Fruit fly (Drosophila melanogaster): ENCODE data around the gene CG32647.

CG32647 gene

dm6 chrX:12751786-12752187 lies 33.0 kb downstream of the CG32647 start:
- no peak for TF ChIP-seq dmrt93B (GFP tag; optimal IDR thresholded peaks at IDR 0.05)
- no peak for TF ChIP-seq rgr (GFP tag; optimal IDR thresholded peaks at IDR 0.05)
- peak; percentile 40 for TF ChIP-seq Vsx2 (GFP tag; optimal IDR thresholded peaks at IDR 0.05; ENCODE audit: partially characterized antibody)
- TF ChIP-seq Hr83 (GFP tag; optimal IDR thresholded peaks at IDR 0.05; ENCODE audit: poor library complexity, severe bottlenecking) = peak; percentile 60
- no peak for TF ChIP-seq Hnf4 (GFP tag; optimal IDR thresholded peaks at IDR 0.05)
- TF ChIP-seq Dif (GFP tag; optimal IDR thresholded peaks at IDR 0.05; ENCODE audit: partially characterized antibody) = peak; percentile 30
- TF ChIP-seq dl (GFP tag; optimal IDR thresholded peaks at IDR 0.05; ENCODE audit: insufficient read depth in 1 of 2, partially characterized antibody in 2 of 2) = peak in 1 of 2 experiments; percentile 36

dm6 chrX:12750928-12751631 lies 33.7 kb downstream of the CG32647 start:
- TF ChIP-seq tai (GFP tag; optimal IDR thresholded peaks at IDR 0.05) (peak; percentile 96), Hnf4 (GFP tag; optimal IDR thresholded peaks at IDR 0.05) (peak; percentile 99), CrebA (GFP tag; optimal IDR thresholded peaks at IDR 0.05; ENCODE audit: borderline replicate concordance) (peak; percentile 94), lola (GFP tag; optimal IDR thresholded peaks at IDR 0.05) (no peak), dl (GFP tag; optimal IDR thresholded peaks at IDR 0.05; ENCODE audit: insufficient read depth in 1 of 2, partially characterized antibody in 2 of 2) (no peak), Hr83 (GFP tag; optimal IDR thresholded peaks at IDR 0.05; ENCODE audit: poor library complexity, severe bottlenecking) (peak; percentile 70), br (GFP tag; optimal IDR thresholded peaks at IDR 0.05) (peak; percentile 99), foxo (GFP tag; optimal IDR thresholded peaks at IDR 0.05) (peak; percentile 97 to 100), brk (GFP tag; optimal IDR thresholded peaks at IDR 0.05) (peak; percentile 86), Vsx2 (GFP tag; optimal IDR thresholded peaks at IDR 0.05; ENCODE audit: partially characterized antibody) (no peak), h (GFP tag; optimal IDR thresholded peaks at IDR 0.05) (peak; percentile 99), jim (GFP tag; optimal IDR thresholded peaks at IDR 0.05) (no peak), CG9705 (GFP tag; optimal IDR thresholded peaks at IDR 0.05) (peak; percentile 99), rgr (GFP tag; optimal IDR thresholded peaks at IDR 0.05) (peak; percentile 99), N (GFP tag; optimal IDR thresholded peaks at IDR 0.05) (no peak), Sp1 (GFP tag; optimal IDR thresholded peaks at IDR 0.05) (peak; percentile 100), Hr78 (GFP tag; optimal IDR thresholded peaks at IDR 0.05) (no peak), Mio (GFP tag; optimal IDR thresholded peaks at IDR 0.05) (peak; percentile 94), psq (GFP tag; optimal IDR thresholded peaks at IDR 0.05) (peak; percentile 95), pan (optimal IDR thresholded peaks at IDR 0.05) (no peak), sv (GFP tag; optimal IDR thresholded peaks at IDR 0.05) (peak; percentile 100), OdsH (GFP tag; optimal IDR thresholded peaks at IDR 0.05) (peak; percentile 99), Abd-B (GFP tag; optimal IDR thresholded peaks at IDR 0.05) (no peak), Myc (optimal IDR thresholded peaks at IDR 0.05) (no peak), woc (GFP tag; optimal IDR thresholded peaks at IDR 0.05) (peak; percentile 98), Dfd (GFP tag; optimal IDR thresholded peaks at IDR 0.05) (peak; percentile 99), Dif (GFP tag; optimal IDR thresholded peaks at IDR 0.05; ENCODE audit: partially characterized antibody) (no peak), fru (GFP tag; optimal IDR thresholded peaks at IDR 0.05) (peak; percentile 100), GATAd (GFP tag; optimal IDR thresholded peaks at IDR 0.05) (peak; percentile 96), CG32264 (GFP tag; optimal IDR thresholded peaks at IDR 0.05) (peak; percentile 97), usp (GFP tag; optimal IDR thresholded peaks at IDR 0.05) (peak; percentile 2), dsf (GFP tag; optimal IDR thresholded peaks at IDR 0.05; ENCODE audit: borderline replicate concordance) (peak; percentile 95), dmrt93B (GFP tag; optimal IDR thresholded peaks at IDR 0.05) (peak; percentile 100), Jra (GFP tag; optimal IDR thresholded peaks at IDR 0.05) (peak; percentile 96), Rel (GFP tag; optimal IDR thresholded peaks at IDR 0.05) (peak; percentile 81), Rel (tag; optimal IDR thresholded peaks at IDR 0.05) (peak; percentile 96), HLH106 (tag; optimal IDR thresholded peaks at IDR 0.05) (peak; percentile 100), sage (GFP tag; optimal IDR thresholded peaks at IDR 0.05) (peak; percentile 97), ey (GFP tag; optimal IDR thresholded peaks at IDR 0.05) (peak; percentile 100)
